Worm (Caenorhabditis elegans): ENCODE data around the gene C15C8.4.

C15C8.4 gene

ce11 chrV:12747431-12747830, at the start of gene C15C8.4:
Gene C15C8.4 (minus strand): TSS chrV:12747463.
- no peak for TF ChIP-seq unc-62 (GFP tag; optimal IDR thresholded peaks at IDR 0.05)

ce11 chrV:12795927-12796326, 48.7 kb upstream of the C15C8.4 start:
- no peak for TF ChIP-seq unc-62 (GFP tag; optimal IDR thresholded peaks at IDR 0.05)

- no peak for TF ChIP-seq unc-62 (GFP tag; optimal IDR thresholded peaks at IDR 0.05)
Measured at ce11 chrV:12795196-12795595, 47.9 kb upstream of the C15C8.4 start, which contains the start of gene ugt-4. Gene ugt-4 (minus strand): TSS chrV:12795336.

ce11 chrV:12792752-12793151, 45.5 kb upstream of the C15C8.4 start, which contains the start of gene ugt-5:
Gene ugt-5 (minus strand): TSS chrV:12792965.
- no peak for TF ChIP-seq unc-62 (GFP tag; optimal IDR thresholded peaks at IDR 0.05)

- no peak for TF ChIP-seq unc-62 (GFP tag; optimal IDR thresholded peaks at IDR 0.05)
Measured at ce11 chrV:12790188-12790587, 42.9 kb upstream of the C15C8.4 start, which contains the start of gene srbc-43. Gene srbc-43 (minus strand): TSS chrV:12790518.

ce11 chrV:12788451-12788850, 41.2 kb upstream of the C15C8.4 start, which contains the start of gene srbc-44:
Gene srbc-44 (minus strand): TSS chrV:12788551.
- TF ChIP-seq unc-62 (GFP tag; optimal IDR thresholded peaks at IDR 0.05): no peak

- TF ChIP-seq unc-62 (GFP tag; optimal IDR thresholded peaks at IDR 0.05): no peak
Measured at ce11 chrV:12787026-12787425, 39.8 kb upstream of the C15C8.4 start, which contains the start of gene fkb-4. Gene fkb-4 (minus strand): TSS chrV:12787126.

ce11 chrV:12786340-12786739, 39.1 kb upstream of the C15C8.4 start:
- TF ChIP-seq unc-62 (GFP tag; optimal IDR thresholded peaks at IDR 0.05): no peak

ce11 chrV:12784861-12785260, 37.6 kb upstream of the C15C8.4 start, which contains the start of gene sre-20:
Gene sre-20 (minus strand): TSS chrV:12784961.
- no peak for TF ChIP-seq unc-62 (GFP tag; optimal IDR thresholded peaks at IDR 0.05)

- TF ChIP-seq unc-62 (GFP tag; optimal IDR thresholded peaks at IDR 0.05): no peak
Measured at ce11 chrV:12780248-12780647, 33.0 kb upstream of the C15C8.4 start.

ce11 chrV:12773852-12774251, 26.6 kb upstream of the C15C8.4 start:
- TF ChIP-seq unc-62 (GFP tag; optimal IDR thresholded peaks at IDR 0.05): no peak

- TF ChIP-seq unc-62 (GFP tag; optimal IDR thresholded peaks at IDR 0.05): no peak
Measured at ce11 chrV:12773222-12773621, 26.0 kb upstream of the C15C8.4 start, which contains the start of gene ZC455.1. Gene ZC455.1 (plus strand): TSS chrV:12773522.

ce11 chrV:12768946-12769345, 21.7 kb upstream of the C15C8.4 start, which contains the start of gene srt-43:
Gene srt-43 (plus strand): TSS chrV:12769246.
- no peak for TF ChIP-seq unc-62 (GFP tag; optimal IDR thresholded peaks at IDR 0.05)

- no peak for TF ChIP-seq unc-62 (GFP tag; optimal IDR thresholded peaks at IDR 0.05)
Measured at ce11 chrV:12763291-12763995, 16.2 kb upstream of the C15C8.4 start, which contains the start of the genes abcf-1 and scc-3. Gene abcf-1 (minus strand): TSS chrV:12763375. Gene scc-3 (plus strand): TSS chrV:12763945.

ce11 chrV:12760913-12761312, 13.7 kb upstream of the C15C8.4 start, which contains the start of gene F18E2.15:
Gene F18E2.15 (minus strand): TSS chrV:12761013.
- TF ChIP-seq unc-62 (GFP tag; optimal IDR thresholded peaks at IDR 0.05): no peak

- no peak for TF ChIP-seq unc-62 (GFP tag; optimal IDR thresholded peaks at IDR 0.05)
Measured at ce11 chrV:12759660-12760059, 12.4 kb upstream of the C15C8.4 start, which contains the start of gene papl-1. Gene papl-1 (minus strand): TSS chrV:12759760.

- no peak for TF ChIP-seq unc-62 (GFP tag; optimal IDR thresholded peaks at IDR 0.05)
Measured at ce11 chrV:12754839-12755238, 7.6 kb upstream of the C15C8.4 start, which contains the start of gene gpa-13. Gene gpa-13 (minus strand): TSS chrV:12754939.
